Worm (Caenorhabditis elegans) whole organism, L4 larva: ENCODE results near the gene ttr-16.
A peak's percentile ranks its signal among the peaks of the same experiment; 100 is the strongest.

Experiments used
- D1046.2 ChIP-seq: fragments of 200-800 bp; sonication (Bioruptor generic); IDR thresholded peaks from 2 replicates; pipeline ENCODE4 v1.3.6; 2022; ENCODE audit warnings: missing genetic modification characterization, missing compliant biosample characterization
- F10B5.3 ChIP-seq: sonication (generic microtip); optimal IDR thresholded peaks from 2 replicates; lab custom pipeline; 2016; ENCODE audit warnings: mild to moderate bottlenecking, missing genetic modification characterization, missing compliant biosample characterization
- F37D6.2 ChIP-seq: sonication (generic microtip); optimal IDR thresholded peaks from 2 replicates; lab custom pipeline; 2016; ENCODE audit warnings: mild to moderate bottlenecking, missing genetic modification characterization, missing compliant biosample characterization
- F49E8.2 ChIP-seq: sonication (generic microtip); optimal IDR thresholded peaks from 2 replicates; lab custom pipeline; 2016; ENCODE audit warnings: missing compliant biosample characterization, mild to moderate bottlenecking, missing genetic modification characterization, borderline replicate concordance
- T20F7.1 ChIP-seq: fragments of 200-800 bp; sonication (Bioruptor generic); optimal IDR thresholded peaks from 2 replicates; lab custom pipeline; 2018; ENCODE audit warnings: mild to moderate bottlenecking, missing genetic modification characterization, missing compliant biosample characterization
- T26A8.4 ChIP-seq: fragments of 200-800 bp; sonication (Bioruptor generic); IDR thresholded peaks from 2 replicates; pipeline ENCODE4 v1.3.6; 2022; ENCODE audit warnings: missing genetic modification characterization, missing compliant biosample characterization
- Y48G9A.11 ChIP-seq: fragments of 200-800 bp; sonication (Bioruptor generic); IDR thresholded peaks from 2 replicates; pipeline ENCODE4 v1.3.6; 2022; ENCODE audit warnings: missing genetic modification reagents, missing genetic modification characterization, missing compliant biosample characterization
- Y5F2A.4 ChIP-seq: fragments of 200-800 bp; sonication (Bioruptor generic); optimal IDR thresholded peaks from 2 replicates; lab custom pipeline; 2018; ENCODE audit warnings: mild to moderate bottlenecking, missing genetic modification characterization, missing compliant biosample characterization
- ZK337.2 ChIP-seq: fragments of 200-800 bp; sonication (Bioruptor generic); IDR thresholded peaks from 2 replicates; pipeline ENCODE4 v1.3.6; 2022; ENCODE audit warnings: missing genetic modification reagents, missing genetic modification characterization, missing compliant biosample characterization
- aha-1 ChIP-seq: fragments of 150-350 bp; peaks from one replicate; lab custom pipeline; 2014; ENCODE audit warnings: missing biosample characterization, missing genetic modification characterization
- attf-4 ChIP-seq: sonication (generic microtip); optimal IDR thresholded peaks from 3 replicates; lab custom pipeline; 2017; ENCODE audit warnings: missing biosample characterization, missing genetic modification characterization
- ceh-28 ChIP-seq: fragments of 150-350 bp; optimal IDR thresholded peaks from 2 replicates; lab custom pipeline; 2014; ENCODE audit warnings: missing biosample characterization, missing genetic modification reagents, missing genetic modification characterization
- ceh-62 ChIP-seq: sonication (generic microtip); optimal IDR thresholded peaks from 2 replicates; lab custom pipeline; 2017; ENCODE audit warnings: missing biosample characterization, missing genetic modification characterization
- ces-1 ChIP-seq: fragments of 150-350 bp; sonication (generic microtip); optimal IDR thresholded peaks from 4 replicates; lab custom pipeline; 2014; ENCODE audit warnings: missing biosample characterization, missing genetic modification reagents, missing genetic modification characterization
- daf-16 ChIP-seq, 3 experiments: sonication (generic microtip); optimal IDR thresholded peaks; 2 replicates each; lab custom pipeline; 2016 to 2017; ENCODE audit warnings: missing genetic modification characterization in 3 of 3, missing genetic modification reagents in 3 of 3, mild to moderate bottlenecking in 2 of 3, missing compliant biosample characterization in 2 of 3, missing biosample characterization in 1 of 3, moderate library complexity in 1 of 3
- daf-19 ChIP-seq: fragments of 200-800 bp; sonication (Bioruptor generic); conservative IDR thresholded peaks from 2 replicates; pipeline ENCODE4 v1.3.6; 2022; ENCODE audit warnings: missing genetic modification characterization, missing compliant biosample characterization
- dmd-8 ChIP-seq: fragments of 200-800 bp; sonication (Bioruptor generic); IDR thresholded peaks from 2 replicates; pipeline ENCODE4 v1.3.6; 2022; ENCODE audit warnings: missing genetic modification characterization, missing compliant biosample characterization
- dmd-9 ChIP-seq: fragments of 200-800 bp; sonication (Bioruptor generic); IDR thresholded peaks from 2 replicates; pipeline ENCODE4 v1.3.6; 2022; ENCODE audit warnings: missing genetic modification reagents, missing genetic modification characterization, missing compliant biosample characterization
- dpl-1 ChIP-seq: fragments of 150-350 bp; optimal IDR thresholded peaks from 2 replicates; lab custom pipeline; 2014; ENCODE audit warnings: missing biosample characterization, missing genetic modification reagents, missing genetic modification characterization
- duxl-1 ChIP-seq: sonication (generic microtip); optimal IDR thresholded peaks from 2 replicates; lab custom pipeline; 2016; ENCODE audit warnings: mild to moderate bottlenecking, missing genetic modification characterization, moderate library complexity, missing compliant biosample characterization; ENCODE audit not compliant: poor library complexity
- egl-27 ChIP-seq: sonication (generic microtip); optimal IDR thresholded peaks from 3 replicates; lab custom pipeline; 2017; ENCODE audit warnings: missing biosample characterization, missing genetic modification reagents, missing genetic modification characterization
- egl-43 ChIP-seq: fragments of 200-800 bp; sonication (Bioruptor generic); IDR thresholded peaks from 2 replicates; pipeline ENCODE4 v1.3.6; 2022; ENCODE audit warnings: missing genetic modification reagents, missing genetic modification characterization, missing compliant biosample characterization
- fos-1 ChIP-seq: fragments of 150-350 bp; optimal IDR thresholded peaks from 2 replicates; lab custom pipeline; 2014; ENCODE audit warnings: missing biosample characterization, missing genetic modification characterization
- gei-8 ChIP-seq: fragments of 200-800 bp; sonication (Bioruptor generic); optimal IDR thresholded peaks from 2 replicates; lab custom pipeline; 2018; ENCODE audit warnings: mild to moderate bottlenecking, missing genetic modification characterization, missing compliant biosample characterization
- hif-1 ChIP-seq, 2 experiments: sonication (generic microtip); optimal IDR thresholded peaks; 2 replicates each; lab custom pipeline; 2016 to 2017; ENCODE audit warnings: missing compliant biosample characterization in 2 of 2, missing genetic modification characterization in 2 of 2, missing genetic modification reagents in 2 of 2, missing genotype in 2 of 2, mild to moderate bottlenecking in 1 of 2
- jun-1 ChIP-seq: fragments of 150-350 bp; optimal IDR thresholded peaks from 2 replicates; lab custom pipeline; 2014; ENCODE audit warnings: missing biosample characterization, missing genetic modification reagents, missing genetic modification characterization
- lim-7 ChIP-seq: fragments of 200-800 bp; sonication (Bioruptor generic); IDR thresholded peaks from 2 replicates; pipeline ENCODE4 v1.3.6; 2022; ENCODE audit warnings: missing genetic modification characterization, missing compliant biosample characterization
- lin-38 ChIP-seq: fragments of 200-800 bp; sonication (Bioruptor generic); IDR thresholded peaks from 2 replicates; pipeline ENCODE4 v1.3.6; 2022; ENCODE audit warnings: missing genetic modification reagents, missing genetic modification characterization, missing compliant biosample characterization
- lin-39 ChIP-seq: fragments of 150-350 bp; optimal IDR thresholded peaks from 2 replicates; lab custom pipeline; 2014; ENCODE audit warnings: missing biosample characterization, missing genetic modification reagents, missing genetic modification characterization
- lir-3 ChIP-seq: sonication (generic microtip); optimal IDR thresholded peaks from 2 replicates; lab custom pipeline; 2016; ENCODE audit warnings: mild to moderate bottlenecking, missing genetic modification characterization, missing compliant biosample characterization
- mdl-1 ChIP-seq, 2 experiments: fragments of 150-350 bp in 1 of 2; sonication (generic microtip) in 1 of 2; optimal IDR thresholded peaks; 2 replicates each; lab custom pipeline; 2014 to 2017; ENCODE audit warnings: missing biosample characterization in 2 of 2, missing genetic modification characterization in 2 of 2
- mes-2 ChIP-seq: sonication (generic microtip); optimal IDR thresholded peaks from 2 replicates; lab custom pipeline; 2016; ENCODE audit warnings: missing genotype, mild to moderate bottlenecking, missing genetic modification characterization, missing compliant biosample characterization; ENCODE audit not compliant: poor library complexity, severe bottlenecking
- mxl-2 ChIP-seq: fragments of 200-800 bp; sonication (Bioruptor generic); conservative IDR thresholded peaks from 2 replicates; pipeline ENCODE4 v1.3.6; 2022; ENCODE audit warnings: missing genetic modification reagents, missing genetic modification characterization, missing compliant biosample characterization
- mxl-3 ChIP-seq: fragments of 200-800 bp; sonication (Bioruptor generic); optimal IDR thresholded peaks from 2 replicates; lab custom pipeline; 2018; ENCODE audit warnings: mild to moderate bottlenecking, missing genetic modification characterization, missing compliant biosample characterization
- nhr-10 ChIP-seq: fragments of 150-350 bp; optimal IDR thresholded peaks from 2 replicates; lab custom pipeline; 2014; ENCODE audit warnings: missing biosample characterization, missing genetic modification characterization
- nhr-11 ChIP-seq: fragments of 150-350 bp; optimal IDR thresholded peaks from 2 replicates; lab custom pipeline; 2014; ENCODE audit warnings: missing biosample characterization, missing genetic modification characterization
- nhr-111 ChIP-seq: fragments of 200-800 bp; sonication (Bioruptor generic); optimal IDR thresholded peaks from 2 replicates; lab custom pipeline; 2018; ENCODE audit warnings: mild to moderate bottlenecking, missing genetic modification characterization, missing compliant biosample characterization
- nhr-237 ChIP-seq: sonication (generic microtip); optimal IDR thresholded peaks from 2 replicates; lab custom pipeline; 2017; ENCODE audit warnings: missing biosample characterization, missing genetic modification characterization
- nhr-25 ChIP-seq: sonication (generic microtip); optimal IDR thresholded peaks from 2 replicates; lab custom pipeline; 2017; ENCODE audit warnings: missing genetic modification characterization, mild to moderate bottlenecking, missing compliant biosample characterization, antibody characterized with exemption, moderate library complexity, borderline replicate concordance; ENCODE audit not compliant: insufficient read depth
- nhr-77 ChIP-seq: fragments of 150-350 bp; optimal IDR thresholded peaks from 2 replicates; lab custom pipeline; 2014; ENCODE audit warnings: missing biosample characterization, missing genetic modification characterization
- pha-4 ChIP-seq, 2 experiments: fragments of 150-350 bp in 1 of 2; fragments of 200-800 bp in 1 of 2; sonication (Bioruptor generic) in 1 of 2; IDR thresholded peaks in 1 of 2; optimal IDR thresholded peaks in 1 of 2; 2 replicates each; pipeline versions ENCODE4 v1.3.6 to Lab custom; 2014 to 2022; ENCODE audit warnings: missing genetic modification characterization in 2 of 2, missing genetic modification reagents in 2 of 2, missing biosample characterization in 1 of 2, missing compliant biosample characterization in 1 of 2
- pqm-1 ChIP-seq: sonication (generic microtip); optimal IDR thresholded peaks from 2 replicates; lab custom pipeline; 2017; ENCODE audit warnings: missing biosample characterization, missing genetic modification characterization
- saeg-2 ChIP-seq: fragments of 200-800 bp; sonication (Bioruptor generic); IDR thresholded peaks from 2 replicates; pipeline ENCODE4 v1.3.6; 2022; ENCODE audit warnings: missing genetic modification reagents, missing genetic modification characterization, missing compliant biosample characterization
- set-16 ChIP-seq: fragments of 200-800 bp; sonication (Bioruptor generic); IDR thresholded peaks from 2 replicates; pipeline ENCODE4 v1.3.6; 2022; ENCODE audit warnings: missing genetic modification reagents, missing genetic modification characterization, missing compliant biosample characterization
- skn-1 ChIP-seq: fragments of 150-350 bp; optimal IDR thresholded peaks from 2 replicates; lab custom pipeline; 2014; ENCODE audit warnings: missing biosample characterization, missing genetic modification characterization
- snpc-1.2 ChIP-seq: fragments of 200-800 bp; sonication (Bioruptor generic); IDR thresholded peaks from 2 replicates; pipeline ENCODE4 v1.3.6; 2022; ENCODE audit warnings: missing genetic modification reagents, missing genetic modification characterization, missing compliant biosample characterization
- spr-3 ChIP-seq: fragments of 200-800 bp; sonication (Bioruptor generic); optimal IDR thresholded peaks from 2 replicates; lab custom pipeline; 2018; ENCODE audit warnings: mild to moderate bottlenecking, missing genetic modification characterization, missing compliant biosample characterization
- unc-62 ChIP-seq, 3 experiments: fragments of 150-350 bp in 1 of 3; sonication (generic microtip); optimal IDR thresholded peaks in 2 of 3; peaks in 1 of 3; 1 replicate in 1 of 3; 2 replicates in 2 of 3; lab custom pipeline; 2014 to 2017; ENCODE audit warnings: missing biosample characterization in 3 of 3, missing genetic modification characterization in 3 of 3, missing genetic modification reagents in 3 of 3, missing genotype in 1 of 3
- vab-7 ChIP-seq: fragments of 200-800 bp; sonication (Bioruptor generic); IDR thresholded peaks from 2 replicates; pipeline ENCODE4 v1.3.6; 2022; ENCODE audit warnings: missing genetic modification reagents, missing genetic modification characterization, missing compliant biosample characterization
- ztf-7 ChIP-seq: fragments of 150-350 bp; optimal IDR thresholded peaks from 2 replicates; lab custom pipeline; 2014; ENCODE audit warnings: missing biosample characterization, missing genetic modification characterization

Gene ttr-16

ce11 chrIV:11027560-11027959 lies 36.4 kb downstream of the ttr-16 start (continued):
- TF ChIP-seq nhr-10 (tag; lab: Kevin White, UChicago) (no peak), pha-4 (GFP tag; IDR thresholded peaks at IDR 0.05; lab: Robert Waterston, UW) (peak; percentile 46; the same call in 1 of the 2 replicates), pha-4 (tag; optimal IDR thresholded peaks at IDR 0.05; lab: Kevin White, UChicago) (peak; percentile 72), hif-1 (tag; optimal IDR thresholded peaks at IDR 0.05; lab: Kevin White, UChicago) (peak in 1 of 2 experiments; percentile 23), F49E8.2 (tag; lab: Kevin White, UChicago) (no peak), snpc-1.2 (GFP tag; lab: Robert Waterston, UW) (no peak), ZK337.2 (GFP tag; lab: Robert Waterston, UW) (no peak), lin-38 (GFP tag; lab: Robert Waterston, UW) (peak; percentile 52), lin-39 (no peak), ceh-28 (no peak), daf-16 (GFP tag; optimal IDR thresholded peaks at IDR 0.05; lab: Kevin White, UChicago) (peak; percentile 53 to 55), daf-16 (tag; optimal IDR thresholded peaks at IDR 0.05; lab: Kevin White, UChicago) (peak; percentile 85), duxl-1 (tag; lab: Kevin White, UChicago) (peak; percentile 20), T20F7.1 (GFP tag; lab: Kevin White, UChicago) (peak; percentile 71), mdl-1 (tag; optimal IDR thresholded peaks at IDR 0.05; lab: Kevin White, UChicago) (peak in 1 of 2 experiments; percentile 74), lir-3 (tag; lab: Kevin White, UChicago) (no peak), ceh-62 (tag; lab: Kevin White, UChicago) (no peak), saeg-2 (GFP tag; lab: Robert Waterston, UW) (no peak), ztf-7 (tag; lab: Kevin White, UChicago) (peak; percentile 32), mxl-3 (GFP tag; lab: Kevin White, UChicago) (peak; percentile 48), daf-19 (no peak), F37D6.2 (tag; lab: Kevin White, UChicago) (peak; percentile 46), F10B5.3 (tag; lab: Kevin White, UChicago) (no peak), gei-8 (no peak), jun-1 (tag; lab: Kevin White, UChicago) (peak; percentile 23), egl-27 (tag; lab: Kevin White, UChicago) (no peak), T26A8.4 (peak; percentile 74), Y48G9A.11 (GFP tag; lab: Robert Waterston, UW) (no peak), nhr-25 (tag; lab: Kevin White, UChicago) (peak; percentile 75), skn-1 (tag; lab: Kevin White, UChicago) (no peak), nhr-111 (GFP tag; lab: Kevin White, UChicago) (no peak), nhr-77 (tag; lab: Kevin White, UChicago) (no peak), dpl-1 (GFP tag; lab: Kevin White, UChicago) (peak; percentile 56), dmd-8 (GFP tag; lab: Robert Waterston, UW) (no peak), set-16 (GFP tag; lab: Robert Waterston, UW) (no peak), dmd-9 (GFP tag; lab: Robert Waterston, UW) (no peak), fos-1 (tag; lab: Kevin White, UChicago) (no peak), aha-1 (peak; percentile 98), mxl-2 (GFP tag; lab: Robert Waterston, UW) (no peak), nhr-11 (tag; lab: Kevin White, UChicago) (peak; percentile 91), attf-4 (no peak), mes-2 (tag; lab: Kevin White, UChicago) (peak; percentile 76), lim-7 (GFP tag; lab: Robert Waterston, UW) (no peak), ces-1 (GFP tag; lab: Kevin White, UChicago) (no peak), vab-7 (no peak), pqm-1 (tag; lab: Kevin White, UChicago) (peak; percentile 41), nhr-237 (no peak), unc-62 (GFP tag; optimal IDR thresholded peaks at IDR 0.05 in 1 of 2; lab: Kevin White, UChicago) (peak in 1 of 2 experiments; percentile 100), unc-62 (tag; optimal IDR thresholded peaks at IDR 0.05; lab: Kevin White, UChicago) (no peak), egl-43 (GFP tag; lab: Robert Waterston, UW) (no peak), Y5F2A.4 (no peak), D1046.2 (no peak), spr-3 (GFP tag; lab: Kevin White, UChicago) (no peak)
